Worm (Caenorhabditis elegans) whole organism, L1 larva: ENCODE measurements around the gene F54D5.2.
A peak's percentile ranks its signal among the peaks of the same experiment; 100 is the strongest.

ENCODE experiments used
- C16A3.4 ChIP-seq: fragments of 150-350 bp; optimal IDR thresholded peaks from 2 replicates; lab custom pipeline; 2014; ENCODE audit warnings: missing biosample characterization, missing genetic modification characterization
- C34B4.2 ChIP-seq: sonication (generic microtip); optimal IDR thresholded peaks from 2 replicates; lab custom pipeline; 2017; ENCODE audit warnings: mild to moderate bottlenecking, missing genetic modification characterization, missing compliant biosample characterization
- Y116A8C.19 ChIP-seq: sonication (generic microtip); optimal IDR thresholded peaks from 2 replicates; lab custom pipeline; 2016; ENCODE audit warnings: missing compliant biosample characterization, missing genetic modification characterization, borderline replicate concordance
- alr-1 ChIP-seq: fragments of 200-800 bp; sonication (Bioruptor generic); optimal IDR thresholded peaks from 2 replicates; lab custom pipeline; 2018; ENCODE audit warnings: borderline replicate concordance, mild to moderate bottlenecking, missing genetic modification characterization, missing compliant biosample characterization
- ama-1 ChIP-seq: fragments of 150-350 bp; optimal IDR thresholded peaks from 2 replicates; lab custom pipeline; 2014
- blmp-1 ChIP-seq: fragments of 150-350 bp; optimal IDR thresholded peaks from 2 replicates; lab custom pipeline; 2014; ENCODE audit warnings: missing biosample characterization, missing genetic modification characterization
- ces-1 ChIP-seq: fragments of 150-350 bp; optimal IDR thresholded peaks from 2 replicates; lab custom pipeline; 2014; ENCODE audit warnings: missing biosample characterization, missing genetic modification reagents, missing genetic modification characterization
- dpl-1 ChIP-seq, 3 experiments: fragments of 150-350 bp in 2 of 3; sonication (generic microtip) in 1 of 3; optimal IDR thresholded peaks; 2 replicates each; lab custom pipeline; 2014 to 2017; ENCODE audit warnings: missing biosample characterization in 3 of 3, missing genetic modification characterization in 3 of 3, missing genetic modification reagents in 3 of 3
- dsc-1 ChIP-seq: sonication (generic microtip); optimal IDR thresholded peaks from 2 replicates; lab custom pipeline; 2016; ENCODE audit warnings: mild to moderate bottlenecking, missing genetic modification characterization, missing compliant biosample characterization
- efl-1 ChIP-seq, 4 experiments: fragments of 150-350 bp; optimal IDR thresholded peaks in 3 of 4; peaks in 1 of 4; 1 replicate in 1 of 4; 2 replicates in 3 of 4; lab custom pipeline; 2014; ENCODE audit warnings: missing biosample characterization in 2 of 4, missing genetic modification characterization in 2 of 4, missing genetic modification reagents in 2 of 4
- egl-13 ChIP-seq: sonication (generic microtip); optimal IDR thresholded peaks from 2 replicates; lab custom pipeline; 2016; ENCODE audit warnings: missing genotype, missing genetic modification reagents, missing genetic modification characterization, missing compliant biosample characterization
- egl-27 ChIP-seq, 2 experiments: fragments of 150-350 bp in 1 of 2; sonication (generic microtip); optimal IDR thresholded peaks; 3 replicates each; lab custom pipeline; 2017 to 2018; ENCODE audit warnings: missing biosample characterization in 2 of 2, missing genetic modification characterization in 2 of 2, missing genetic modification reagents in 2 of 2
- elt-2 ChIP-seq: sonication (generic microtip); optimal IDR thresholded peaks from 2 replicates; lab custom pipeline; 2016; ENCODE audit warnings: missing genetic modification characterization, mild to moderate bottlenecking, inconsistent platforms, missing compliant biosample characterization, missing genetic modification reagents
- elt-3 ChIP-seq, 6 experiments: fragments of 150-350 bp in 1 of 6; sonication (generic microtip); optimal IDR thresholded peaks; 2 replicates each; lab custom pipeline; 2017 to 2018; ENCODE audit warnings: missing biosample characterization in 6 of 6, missing genetic modification characterization in 6 of 6, inconsistent platforms in 1 of 6
- ets-5 ChIP-seq: fragments of 200-800 bp; sonication (Bioruptor generic); IDR thresholded peaks from 2 replicates; pipeline ENCODE4 v1.3.6; 2022; ENCODE audit warnings: missing genetic modification characterization, missing compliant biosample characterization
- fos-1 ChIP-seq: fragments of 150-350 bp; optimal IDR thresholded peaks from 2 replicates; lab custom pipeline; 2014; ENCODE audit warnings: missing biosample characterization, missing genetic modification characterization
- grh-1 ChIP-seq: fragments of 200-800 bp; sonication (Bioruptor generic); IDR thresholded peaks from 2 replicates; pipeline ENCODE4 v1.3.6; 2022; ENCODE audit warnings: missing genetic modification reagents, missing genetic modification characterization, missing compliant biosample characterization
- hlh-4 ChIP-seq: sonication (generic microtip); optimal IDR thresholded peaks from 2 replicates; lab custom pipeline; 2016; ENCODE audit warnings: mild to moderate bottlenecking, missing genetic modification characterization, missing compliant biosample characterization
- isw-1 ChIP-seq: fragments of 200-800 bp; sonication (Bioruptor generic); IDR thresholded peaks from 2 replicates; pipeline ENCODE4 v1.3.6; 2022; ENCODE audit warnings: missing genetic modification characterization, missing compliant biosample characterization
- lin-13 ChIP-seq: fragments of 150-350 bp; optimal IDR thresholded peaks from 2 replicates; lab custom pipeline; 2014; ENCODE audit warnings: missing biosample characterization, missing genetic modification reagents, missing genetic modification characterization
- lin-14 ChIP-seq: fragments of 200-800 bp; sonication (Bioruptor generic); optimal IDR thresholded peaks from 2 replicates; lab custom pipeline; 2018; ENCODE audit warnings: mild to moderate bottlenecking, missing genetic modification characterization, moderate library complexity, missing compliant biosample characterization
- lin-15B ChIP-seq: fragments of 150-350 bp; sonication (generic microtip); optimal IDR thresholded peaks from 3 replicates; lab custom pipeline; 2014; ENCODE audit warnings: missing biosample characterization, missing genetic modification characterization
- lin-39 ChIP-seq: fragments of 150-350 bp; optimal IDR thresholded peaks from 2 replicates; lab custom pipeline; 2014; ENCODE audit warnings: missing biosample characterization, missing genetic modification reagents, missing genetic modification characterization
- lir-3 ChIP-seq: sonication (generic microtip); optimal IDR thresholded peaks from 2 replicates; lab custom pipeline; 2016; ENCODE audit warnings: mild to moderate bottlenecking, missing genetic modification characterization, moderate library complexity, missing compliant biosample characterization; ENCODE audit not compliant: poor library complexity
- lsy-2 ChIP-seq, 2 experiments: fragments of 150-350 bp; optimal IDR thresholded peaks; 2 replicates each; lab custom pipeline; 2014; ENCODE audit warnings: missing biosample characterization in 2 of 2, missing genetic modification characterization in 2 of 2
- mab-9 ChIP-seq: fragments of 200-800 bp; sonication (Bioruptor generic); IDR thresholded peaks from 2 replicates; pipeline ENCODE4 v1.3.6; 2022; ENCODE audit warnings: missing genetic modification reagents, missing genetic modification characterization, missing compliant biosample characterization
- nhr-11 ChIP-seq: fragments of 150-350 bp; optimal IDR thresholded peaks from 2 replicates; lab custom pipeline; 2014; ENCODE audit warnings: missing biosample characterization, missing genetic modification characterization
- nhr-12 ChIP-seq: sonication (generic microtip); optimal IDR thresholded peaks from 2 replicates; lab custom pipeline; 2017; ENCODE audit warnings: missing biosample characterization, missing genetic modification characterization
- nhr-19 ChIP-seq: fragments of 200-800 bp; sonication (Bioruptor generic); conservative IDR thresholded peaks from 2 replicates; pipeline ENCODE4 v1.3.6; 2022; ENCODE audit warnings: missing genetic modification characterization, missing compliant biosample characterization
- nhr-28 ChIP-seq: fragments of 150-350 bp; optimal IDR thresholded peaks from 2 replicates; lab custom pipeline; 2014; ENCODE audit warnings: missing biosample characterization, missing genetic modification characterization
- nhr-76 ChIP-seq: sonication (generic microtip); optimal IDR thresholded peaks from 2 replicates; lab custom pipeline; 2017; ENCODE audit warnings: missing biosample characterization, missing genetic modification characterization
- nhr-77 ChIP-seq: fragments of 150-350 bp; optimal IDR thresholded peaks from 2 replicates; lab custom pipeline; 2014; ENCODE audit warnings: missing biosample characterization, missing genetic modification characterization
- nhr-85 ChIP-seq: sonication (generic microtip); peaks from one replicate; lab custom pipeline; 2016; ENCODE audit warnings: missing genetic modification characterization, inconsistent platforms, missing compliant biosample characterization
- nhr-90 ChIP-seq: sonication (generic microtip); optimal IDR thresholded peaks from 2 replicates; lab custom pipeline; 2016; ENCODE audit warnings: mild to moderate bottlenecking, missing genetic modification characterization, missing compliant biosample characterization; ENCODE audit not compliant: poor library complexity
- pax-3 ChIP-seq: fragments of 200-800 bp; sonication (Bioruptor generic); optimal IDR thresholded peaks from 2 replicates; lab custom pipeline; 2018; ENCODE audit warnings: mild to moderate bottlenecking, missing genetic modification characterization, moderate library complexity, missing compliant biosample characterization
- pqm-1 ChIP-seq: sonication (generic microtip); optimal IDR thresholded peaks from 3 replicates; lab custom pipeline; 2017; ENCODE audit warnings: missing biosample characterization, missing genetic modification characterization
- rnt-1 ChIP-seq: sonication (generic microtip); optimal IDR thresholded peaks from 2 replicates; lab custom pipeline; 2016; ENCODE audit warnings: mild to moderate bottlenecking, missing genetic modification characterization, moderate library complexity, missing compliant biosample characterization
- skn-1 ChIP-seq: fragments of 150-350 bp; optimal IDR thresholded peaks from 2 replicates; lab custom pipeline; 2014; ENCODE audit warnings: missing biosample characterization, missing genetic modification characterization
- snpc-4 ChIP-seq: fragments of 150-350 bp; optimal IDR thresholded peaks from 2 replicates; lab custom pipeline; 2014; ENCODE audit warnings: missing biosample characterization, missing genetic modification characterization
- snu-23 ChIP-seq: sonication (generic microtip); optimal IDR thresholded peaks from 2 replicates; lab custom pipeline; 2016; ENCODE audit warnings: missing genetic modification characterization, missing compliant biosample characterization
- sptf-1 ChIP-seq: fragments of 150-350 bp; optimal IDR thresholded peaks from 2 replicates; lab custom pipeline; 2014; ENCODE audit warnings: missing biosample characterization, missing genetic modification characterization
- sup-37 ChIP-seq: fragments of 200-800 bp; sonication (Bioruptor generic); optimal IDR thresholded peaks from 2 replicates; lab custom pipeline; 2018; ENCODE audit warnings: mild to moderate bottlenecking, missing genetic modification characterization, missing compliant biosample characterization
- tlp-1 ChIP-seq: fragments of 150-350 bp; optimal IDR thresholded peaks from 2 replicates; lab custom pipeline; 2014; ENCODE audit warnings: missing biosample characterization, missing genetic modification characterization
- unc-130 ChIP-seq: fragments of 150-350 bp; optimal IDR thresholded peaks from 2 replicates; lab custom pipeline; 2017; ENCODE audit warnings: missing biosample characterization, missing genetic modification characterization, inconsistent platforms
- unc-30 ChIP-seq: sonication (generic microtip); optimal IDR thresholded peaks from 2 replicates; lab custom pipeline; 2017; ENCODE audit warnings: missing biosample characterization, missing genetic modification characterization
- vab-15 ChIP-seq: sonication (generic microtip); optimal IDR thresholded peaks from 2 replicates; lab custom pipeline; 2017; ENCODE audit warnings: missing genotype, mild to moderate bottlenecking, missing genetic modification characterization, missing compliant biosample characterization
- xbp-1 ChIP-seq: sonication (generic microtip); optimal IDR thresholded peaks from 2 replicates; lab custom pipeline; 2016; ENCODE audit warnings: missing genetic modification characterization, missing compliant biosample characterization
- zag-1 ChIP-seq: fragments of 150-350 bp; optimal IDR thresholded peaks from 2 replicates; lab custom pipeline; 2014; ENCODE audit warnings: missing biosample characterization, missing genetic modification characterization
- zip-4 ChIP-seq: fragments of 200-800 bp; sonication (Bioruptor generic); optimal IDR thresholded peaks from 2 replicates; lab custom pipeline; 2018; ENCODE audit warnings: mild to moderate bottlenecking, missing genetic modification characterization, moderate library complexity, missing compliant biosample characterization
- ztf-11 ChIP-seq, 2 experiments: sonication (generic microtip); optimal IDR thresholded peaks; 2 replicates each; lab custom pipeline; 2016 to 2017; ENCODE audit warnings: missing genetic modification characterization in 2 of 2, missing biosample characterization in 1 of 2, missing compliant biosample characterization in 1 of 2
- ztf-4 ChIP-seq: fragments of 150-350 bp; optimal IDR thresholded peaks from 2 replicates; lab custom pipeline; 2014; ENCODE audit warnings: missing biosample characterization, missing genetic modification characterization

The F54D5.2 gene

DNA sequence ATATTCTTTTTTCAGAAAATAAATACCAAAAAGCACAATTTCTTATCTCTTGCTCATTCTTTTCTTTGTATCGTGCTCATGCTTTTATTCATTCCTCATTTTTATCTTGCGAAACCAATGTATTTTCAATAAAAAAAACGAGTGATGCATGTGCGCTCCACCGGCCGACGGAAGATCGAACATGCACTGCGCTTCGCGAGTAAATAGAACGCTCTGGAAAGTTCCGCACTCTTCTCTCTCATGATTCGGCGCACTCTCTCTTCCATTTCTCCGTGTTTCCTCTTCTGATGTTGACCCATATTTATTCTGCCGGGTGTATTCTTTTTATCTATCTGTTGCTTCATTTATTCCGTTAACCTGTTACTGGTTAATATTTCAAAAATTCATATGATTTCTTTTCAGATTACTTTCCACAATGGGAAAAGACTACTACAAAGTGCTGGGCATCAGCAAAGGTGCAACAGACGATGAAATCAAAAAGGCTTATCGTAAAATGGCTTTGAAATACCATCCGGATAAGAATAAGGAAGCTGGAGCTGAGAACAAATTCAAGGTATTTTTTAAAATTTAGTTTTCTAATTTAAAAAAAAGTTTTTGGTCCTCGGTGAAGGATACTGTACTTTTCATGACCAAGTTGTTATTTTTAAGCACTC, 27.6 kb upstream of the F54D5.2 start, which contains the start of gene dnj-13 (continued):
- TF ChIP-seq egl-27 (tag; optimal IDR thresholded peaks at IDR 0.05; lab: Kevin White, UChicago) (no peak), snu-23 (GFP tag; lab: Kevin White, UChicago) (peak; percentile 100), C34B4.2 (peak; percentile 50), lin-14 (GFP tag; lab: Kevin White, UChicago) (peak; percentile 99), nhr-76 (tag; lab: Kevin White, UChicago) (peak; percentile 64), elt-2 (tag; lab: Kevin White, UChicago) (peak; percentile 87), nhr-85 (tag; lab: Kevin White, UChicago) (peak; percentile 98), tlp-1 (peak; percentile 45), dsc-1 (tag; lab: Kevin White, UChicago) (peak; percentile 99), snpc-4 (peak; percentile 80), sup-37 (GFP tag; lab: Kevin White, UChicago) (peak; percentile 87), elt-3 (tag; optimal IDR thresholded peaks at IDR 0.05; lab: Kevin White, UChicago) (peak in 3 of 6 experiments; percentile 79 to 93 (median 85)), pax-3 (tag; lab: Kevin White, UChicago) (peak; percentile 95), sptf-1 (tag; lab: Kevin White, UChicago) (no peak), zag-1 (tag; lab: Kevin White, UChicago) (no peak), ztf-11 (tag; optimal IDR thresholded peaks at IDR 0.05; lab: Kevin White, UChicago) (peak in 1 of 2 experiments; percentile 88), fos-1 (tag; lab: Kevin White, UChicago) (peak; percentile 85), hlh-4 (no peak), unc-130 (tag; lab: Kevin White, UChicago) (peak; percentile 81), alr-1 (tag; lab: Kevin White, UChicago) (no peak), zip-4 (GFP tag; lab: Kevin White, UChicago) (peak; percentile 93), C16A3.4 (tag; lab: Kevin White, UChicago) (peak; percentile 91), mab-9 (peak; percentile 96), ztf-4 (tag; lab: Kevin White, UChicago) (peak; percentile 95), ces-1 (GFP tag; lab: Kevin White, UChicago) (no peak), nhr-77 (tag; lab: Kevin White, UChicago) (peak; percentile 91), egl-13 (tag; lab: Kevin White, UChicago) (peak; percentile 98), nhr-12 (tag; lab: Kevin White, UChicago) (no peak), Y116A8C.19 (tag; lab: Kevin White, UChicago) (no peak), nhr-28 (tag; lab: Kevin White, UChicago) (no peak), pqm-1 (tag; lab: Kevin White, UChicago) (no peak), lin-15B (peak; percentile 84), nhr-19 (peak; percentile 97), grh-1 (GFP tag; lab: Robert Waterston, UW) (peak; percentile 95), ama-1 (peak; percentile 0), dpl-1 (GFP tag; optimal IDR thresholded peaks at IDR 0.05; lab: Kevin White, UChicago) (peak; percentile 74 to 81 (median 79)), nhr-11 (peak; percentile 78), efl-1 (optimal IDR thresholded peaks at IDR 0.05; lab: Kevin White, UChicago) (peak; percentile 80 to 83), efl-1 (GFP tag; optimal IDR thresholded peaks at IDR 0.05 in 1 of 2; lab: Kevin White, UChicago) (peak; percentile 75 to 98), blmp-1 (tag; lab: Kevin White, UChicago) (peak; percentile 87), lsy-2 (tag; optimal IDR thresholded peaks at IDR 0.05; lab: Kevin White, UChicago) (peak; percentile 91), xbp-1 (peak; percentile 96), ets-5 (GFP tag; lab: Robert Waterston, UW) (no peak), isw-1 (peak; percentile 95), vab-15 (tag; lab: Kevin White, UChicago) (peak; percentile 67), nhr-90 (tag; lab: Kevin White, UChicago) (peak; percentile 98), skn-1 (peak; percentile 93), lir-3 (tag; lab: Kevin White, UChicago) (peak; percentile 85), unc-30 (tag; lab: Kevin White, UChicago) (peak; percentile 10), rnt-1 (tag; lab: Kevin White, UChicago) (peak; percentile 88), lin-13 (GFP tag; lab: Kevin White, UChicago) (peak; percentile 93), lin-39 (tag; lab: Kevin White, UChicago) (peak; percentile 77)
